Worm (Caenorhabditis elegans) whole organism, L4 larva: ENCODE results near the gene gbh-2.

Source experiments
- F49E8.2 ChIP-seq: sonication (generic microtip); optimal IDR thresholded peaks from 2 replicates; lab custom pipeline; 2016; ENCODE audit warnings: missing compliant biosample characterization, mild to moderate bottlenecking, missing genetic modification characterization, borderline replicate concordance
- R02D3.7 ChIP-seq: fragments of 150-350 bp; sonication (generic microtip); optimal IDR thresholded peaks from 3 replicates; lab custom pipeline; 2014; ENCODE audit warnings: missing biosample characterization, missing genetic modification characterization
- T20F7.1 ChIP-seq: fragments of 200-800 bp; sonication (Bioruptor generic); optimal IDR thresholded peaks from 2 replicates; lab custom pipeline; 2018; ENCODE audit warnings: mild to moderate bottlenecking, missing genetic modification characterization, missing compliant biosample characterization
- aha-1 ChIP-seq: fragments of 150-350 bp; peaks from one replicate; lab custom pipeline; 2014; ENCODE audit warnings: missing biosample characterization, missing genetic modification characterization
- arid-1 ChIP-seq: fragments of 200-800 bp; sonication (Bioruptor generic); conservative IDR thresholded peaks from 2 replicates; pipeline ENCODE4 v1.3.6; 2022; ENCODE audit warnings: missing genetic modification reagents, missing genetic modification characterization, missing compliant biosample characterization
- ceh-28 ChIP-seq: fragments of 150-350 bp; optimal IDR thresholded peaks from 2 replicates; lab custom pipeline; 2014; ENCODE audit warnings: missing biosample characterization, missing genetic modification reagents, missing genetic modification characterization
- ceh-82 ChIP-seq: sonication (generic microtip); optimal IDR thresholded peaks from 2 replicates; lab custom pipeline; 2017; ENCODE audit warnings: missing biosample characterization, missing genetic modification characterization
- ces-1 ChIP-seq: fragments of 150-350 bp; sonication (generic microtip); optimal IDR thresholded peaks from 4 replicates; lab custom pipeline; 2014; ENCODE audit warnings: missing biosample characterization, missing genetic modification reagents, missing genetic modification characterization
- ctbp-1 ChIP-seq: fragments of 200-800 bp; sonication (Bioruptor generic); IDR thresholded peaks from 2 replicates; pipeline ENCODE4 v1.3.6; 2022; ENCODE audit warnings: missing genetic modification reagents, missing genetic modification characterization, missing compliant biosample characterization
- daf-19 ChIP-seq: fragments of 200-800 bp; sonication (Bioruptor generic); conservative IDR thresholded peaks from 2 replicates; pipeline ENCODE4 v1.3.6; 2022; ENCODE audit warnings: missing genetic modification characterization, missing compliant biosample characterization
- dmd-9 ChIP-seq: fragments of 200-800 bp; sonication (Bioruptor generic); IDR thresholded peaks from 2 replicates; pipeline ENCODE4 v1.3.6; 2022; ENCODE audit warnings: missing genetic modification reagents, missing genetic modification characterization, missing compliant biosample characterization
- duxl-1 ChIP-seq: sonication (generic microtip); optimal IDR thresholded peaks from 2 replicates; lab custom pipeline; 2016; ENCODE audit warnings: mild to moderate bottlenecking, missing genetic modification characterization, moderate library complexity, missing compliant biosample characterization; ENCODE audit not compliant: poor library complexity
- egl-43 ChIP-seq: fragments of 200-800 bp; sonication (Bioruptor generic); IDR thresholded peaks from 2 replicates; pipeline ENCODE4 v1.3.6; 2022; ENCODE audit warnings: missing genetic modification reagents, missing genetic modification characterization, missing compliant biosample characterization
- fkh-10 ChIP-seq: fragments of 150-350 bp; optimal IDR thresholded peaks from 2 replicates; lab custom pipeline; 2014; ENCODE audit warnings: missing biosample characterization, missing genetic modification reagents, missing genetic modification characterization
- hif-1 ChIP-seq, 2 experiments: sonication (generic microtip); optimal IDR thresholded peaks; 2 replicates each; lab custom pipeline; 2016 to 2017; ENCODE audit warnings: missing compliant biosample characterization in 2 of 2, missing genetic modification characterization in 2 of 2, missing genetic modification reagents in 2 of 2, missing genotype in 2 of 2, mild to moderate bottlenecking in 1 of 2
- hlh-30 ChIP-seq: sonication (generic microtip); optimal IDR thresholded peaks from 2 replicates; lab custom pipeline; 2017; ENCODE audit warnings: antibody characterized with exemption, mild to moderate bottlenecking, missing genetic modification characterization, missing compliant biosample characterization; ENCODE audit not compliant: insufficient read depth
- jun-1 ChIP-seq: fragments of 150-350 bp; optimal IDR thresholded peaks from 2 replicates; lab custom pipeline; 2014; ENCODE audit warnings: missing biosample characterization, missing genetic modification reagents, missing genetic modification characterization
- lim-7 ChIP-seq: fragments of 200-800 bp; sonication (Bioruptor generic); IDR thresholded peaks from 2 replicates; pipeline ENCODE4 v1.3.6; 2022; ENCODE audit warnings: missing genetic modification characterization, missing compliant biosample characterization
- lin-1 ChIP-seq: fragments of 200-800 bp; sonication (Bioruptor generic); IDR thresholded peaks from 2 replicates; pipeline ENCODE4 v1.3.6; 2022; ENCODE audit warnings: missing genetic modification reagents, missing genetic modification characterization, missing compliant biosample characterization
- lin-13 ChIP-seq: fragments of 150-350 bp; optimal IDR thresholded peaks from 2 replicates; lab custom pipeline; 2014; ENCODE audit warnings: missing biosample characterization, missing genetic modification reagents, missing genetic modification characterization
- lin-15B ChIP-seq: fragments of 150-350 bp; sonication (generic microtip); optimal IDR thresholded peaks from 3 replicates; lab custom pipeline; 2014; ENCODE audit warnings: missing biosample characterization, missing genetic modification characterization
- lin-39 ChIP-seq: fragments of 150-350 bp; optimal IDR thresholded peaks from 2 replicates; lab custom pipeline; 2014; ENCODE audit warnings: missing biosample characterization, missing genetic modification reagents, missing genetic modification characterization
- lir-3 ChIP-seq: sonication (generic microtip); optimal IDR thresholded peaks from 2 replicates; lab custom pipeline; 2016; ENCODE audit warnings: mild to moderate bottlenecking, missing genetic modification characterization, missing compliant biosample characterization
- lsy-2 ChIP-seq, 2 experiments: fragments of 150-350 bp in 1 of 2; sonication (generic microtip) in 1 of 2; optimal IDR thresholded peaks; 2 replicates each; lab custom pipeline; 2014 to 2017; ENCODE audit warnings: missing biosample characterization in 2 of 2, missing genetic modification characterization in 2 of 2
- madf-9 ChIP-seq: fragments of 200-800 bp; sonication (Bioruptor generic); conservative IDR thresholded peaks from 2 replicates; pipeline ENCODE4 v1.3.6; 2022; ENCODE audit warnings: missing genetic modification reagents, missing genetic modification characterization, missing compliant biosample characterization
- mdl-1 ChIP-seq, 2 experiments: fragments of 150-350 bp in 1 of 2; sonication (generic microtip) in 1 of 2; optimal IDR thresholded peaks; 2 replicates each; lab custom pipeline; 2014 to 2017; ENCODE audit warnings: missing biosample characterization in 2 of 2, missing genetic modification characterization in 2 of 2
- mdt-29 ChIP-seq: fragments of 200-800 bp; sonication (Bioruptor generic); IDR thresholded peaks from 2 replicates; pipeline ENCODE4 v1.3.6; 2022; ENCODE audit warnings: missing genetic modification reagents, missing genetic modification characterization, missing compliant biosample characterization
- mep-1 ChIP-seq: fragments of 150-350 bp; sonication (generic microtip); optimal IDR thresholded peaks from 3 replicates; lab custom pipeline; 2014; ENCODE audit warnings: missing biosample characterization, missing genetic modification characterization
- nhr-102 ChIP-seq: sonication (generic microtip); optimal IDR thresholded peaks from 2 replicates; lab custom pipeline; 2016; ENCODE audit warnings: mild to moderate bottlenecking, missing genetic modification characterization, moderate library complexity, missing compliant biosample characterization
- nhr-25 ChIP-seq: sonication (generic microtip); optimal IDR thresholded peaks from 2 replicates; lab custom pipeline; 2017; ENCODE audit warnings: missing genetic modification characterization, mild to moderate bottlenecking, missing compliant biosample characterization, antibody characterized with exemption, moderate library complexity, borderline replicate concordance; ENCODE audit not compliant: insufficient read depth
- nhr-48 ChIP-seq: sonication (generic microtip); optimal IDR thresholded peaks from 2 replicates; lab custom pipeline; 2016; ENCODE audit warnings: mild to moderate bottlenecking, missing genetic modification characterization, missing compliant biosample characterization
- nhr-6 ChIP-seq: fragments of 150-350 bp; optimal IDR thresholded peaks from 2 replicates; lab custom pipeline; 2014; ENCODE audit warnings: missing biosample characterization, missing genetic modification characterization
- php-3 ChIP-seq: fragments of 200-800 bp; sonication (Bioruptor generic); IDR thresholded peaks from 2 replicates; pipeline ENCODE4 v1.3.6; 2022; ENCODE audit warnings: missing genetic modification reagents, missing genetic modification characterization, missing compliant biosample characterization
- pqm-1 ChIP-seq: sonication (generic microtip); optimal IDR thresholded peaks from 2 replicates; lab custom pipeline; 2017; ENCODE audit warnings: missing biosample characterization, missing genetic modification characterization
- rbr-2 ChIP-seq: sonication (generic microtip); optimal IDR thresholded peaks from 2 replicates; lab custom pipeline; 2016; ENCODE audit warnings: missing genotype, missing genetic modification characterization, missing compliant biosample characterization
- saeg-2 ChIP-seq: fragments of 200-800 bp; sonication (Bioruptor generic); IDR thresholded peaks from 2 replicates; pipeline ENCODE4 v1.3.6; 2022; ENCODE audit warnings: missing genetic modification reagents, missing genetic modification characterization, missing compliant biosample characterization
- set-16 ChIP-seq: fragments of 200-800 bp; sonication (Bioruptor generic); IDR thresholded peaks from 2 replicates; pipeline ENCODE4 v1.3.6; 2022; ENCODE audit warnings: missing genetic modification reagents, missing genetic modification characterization, missing compliant biosample characterization
- snpc-1.2 ChIP-seq: fragments of 200-800 bp; sonication (Bioruptor generic); IDR thresholded peaks from 2 replicates; pipeline ENCODE4 v1.3.6; 2022; ENCODE audit warnings: missing genetic modification reagents, missing genetic modification characterization, missing compliant biosample characterization
- spr-1 ChIP-seq: sonication (generic microtip); optimal IDR thresholded peaks from 2 replicates; lab custom pipeline; 2016; ENCODE audit warnings: mild to moderate bottlenecking, missing genetic modification characterization, missing compliant biosample characterization
- spr-3 ChIP-seq: fragments of 200-800 bp; sonication (Bioruptor generic); optimal IDR thresholded peaks from 2 replicates; lab custom pipeline; 2018; ENCODE audit warnings: mild to moderate bottlenecking, missing genetic modification characterization, missing compliant biosample characterization
- tag-97 ChIP-seq: fragments of 200-800 bp; sonication (Bioruptor generic); IDR thresholded peaks from 2 replicates; pipeline ENCODE4 v1.3.6; 2022; ENCODE audit warnings: missing genetic modification characterization, missing compliant biosample characterization
- tra-1 ChIP-seq: fragments of 200-800 bp; sonication (Bioruptor generic); IDR thresholded peaks from 2 replicates; pipeline ENCODE4 v1.3.6; 2022; ENCODE audit warnings: missing genetic modification reagents, missing genetic modification characterization, missing compliant biosample characterization
- unc-130 ChIP-seq: sonication (generic microtip); optimal IDR thresholded peaks from 2 replicates; lab custom pipeline; 2016; ENCODE audit warnings: missing genetic modification reagents, missing genetic modification characterization, missing compliant biosample characterization
- unc-39 ChIP-seq: sonication (generic microtip); optimal IDR thresholded peaks from 2 replicates; lab custom pipeline; 2017; ENCODE audit warnings: missing biosample characterization, missing genetic modification characterization
- unc-62 ChIP-seq, 3 experiments: fragments of 150-350 bp in 1 of 3; sonication (generic microtip); optimal IDR thresholded peaks in 2 of 3; peaks in 1 of 3; 1 replicate in 1 of 3; 2 replicates in 2 of 3; lab custom pipeline; 2014 to 2017; ENCODE audit warnings: missing biosample characterization in 3 of 3, missing genetic modification characterization in 3 of 3, missing genetic modification reagents in 3 of 3, missing genotype in 1 of 3
- vab-7 ChIP-seq: fragments of 200-800 bp; sonication (Bioruptor generic); IDR thresholded peaks from 2 replicates; pipeline ENCODE4 v1.3.6; 2022; ENCODE audit warnings: missing genetic modification reagents, missing genetic modification characterization, missing compliant biosample characterization
- zag-1 ChIP-seq: fragments of 150-350 bp; optimal IDR thresholded peaks from 2 replicates; lab custom pipeline; 2014; ENCODE audit warnings: missing biosample characterization, missing genetic modification characterization
- ztf-11 ChIP-seq: fragments of 150-350 bp; optimal IDR thresholded peaks from 2 replicates; lab custom pipeline; 2014; ENCODE audit warnings: missing biosample characterization, missing genetic modification characterization

gbh-2 gene

DNA sequence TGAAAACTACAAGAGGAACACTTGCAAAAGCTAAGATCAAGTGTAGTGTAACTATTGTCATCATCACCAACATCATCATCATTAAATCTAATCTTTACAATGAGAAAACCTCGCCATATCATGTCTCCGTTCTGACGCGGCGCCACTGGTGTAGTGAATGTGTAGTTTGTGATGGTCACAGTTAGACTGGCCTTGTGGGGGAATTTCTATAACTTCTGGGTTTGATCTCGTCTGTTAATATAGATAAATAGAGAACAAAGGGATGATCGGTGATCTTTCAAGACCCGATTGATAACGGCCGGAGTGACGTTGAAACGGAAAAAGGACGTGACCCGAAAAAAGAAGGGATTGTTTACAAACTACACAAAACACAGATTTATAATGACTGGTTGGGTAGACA, 44.9 kb upstream of the gbh-2 start (continued):
- TF ChIP-seq mdl-1 (tag; optimal IDR thresholded peaks at IDR 0.05; lab: Kevin White, UChicago) (peak in 1 of 2 experiments; percentile 67), php-3 (no peak), snpc-1.2 (no peak)

DNA sequence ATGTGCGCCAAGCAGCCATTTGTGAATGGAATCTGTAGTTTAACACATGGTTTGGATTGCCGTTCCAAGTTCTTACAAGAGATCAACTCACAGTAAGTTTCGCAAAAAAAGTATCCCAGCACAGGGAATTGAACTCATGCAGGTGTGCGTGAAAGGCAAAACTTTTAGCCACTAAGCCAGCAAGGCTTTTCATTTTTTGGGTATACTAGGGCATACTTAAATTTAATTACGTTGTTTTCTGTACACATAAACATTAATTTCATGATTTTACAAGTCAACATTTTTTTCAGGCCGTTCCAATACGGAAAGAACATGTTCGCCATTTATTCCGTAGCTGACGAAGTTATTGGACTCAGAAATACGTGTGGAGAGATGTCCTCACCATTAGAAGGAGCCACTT, 44.2 kb upstream of the gbh-2 start:
- peak; percentile 85 for TF ChIP-seq lir-3 (tag; lab: Kevin White, UChicago)
- TF ChIP-seq ctbp-1 (GFP tag; lab: Robert Waterston, UW) = peak; percentile 80
- peak; percentile 96 for TF ChIP-seq lim-7 (GFP tag; lab: Robert Waterston, UW)
- no peak for TF ChIP-seq lin-13 (GFP tag; lab: Kevin White, UChicago)
- TF ChIP-seq nhr-102 (tag; lab: Kevin White, UChicago) = peak; percentile 55
- TF ChIP-seq nhr-48 (tag; lab: Kevin White, UChicago) = peak; percentile 46
- TF ChIP-seq php-3 = peak; percentile 77
- peak; percentile 31; the same call in 1 of the 2 replicates for TF ChIP-seq saeg-2 (GFP tag; lab: Robert Waterston, UW)
- TF ChIP-seq spr-1 = peak; percentile 84
- TF ChIP-seq T20F7.1 (GFP tag; lab: Kevin White, UChicago) = peak; percentile 29
- TF ChIP-seq ztf-11 (tag; lab: Kevin White, UChicago) = no peak
- peak; percentile 96 for TF ChIP-seq arid-1 (GFP tag; lab: Robert Waterston, UW)
- TF ChIP-seq lsy-2 (tag; optimal IDR thresholded peaks at IDR 0.05; lab: Kevin White, UChicago) = peak in 1 of 2 experiments; percentile 32
- no peak for TF ChIP-seq lin-15B (tag; lab: Kevin White, UChicago)
- no peak for TF ChIP-seq unc-39 (tag; lab: Kevin White, UChicago)
- TF ChIP-seq egl-43 = peak; percentile 93
- no peak for TF ChIP-seq mep-1
- TF ChIP-seq jun-1 = no peak
- TF ChIP-seq mdt-29 = peak; percentile 69; the same call in 1 of the 2 replicates
- TF ChIP-seq set-16 (GFP tag; lab: Robert Waterston, UW) = no peak
- TF ChIP-seq ces-1 (GFP tag; lab: Kevin White, UChicago) = no peak
- TF ChIP-seq dmd-9 (GFP tag; lab: Robert Waterston, UW) = peak; percentile 72
- TF ChIP-seq ceh-28 = no peak
- TF ChIP-seq aha-1 (tag; lab: Kevin White, UChicago) = peak; percentile 87
- no peak for TF ChIP-seq pqm-1 (tag; lab: Kevin White, UChicago)
- TF ChIP-seq hif-1 (tag; optimal IDR thresholded peaks at IDR 0.05; lab: Kevin White, UChicago) = peak in 1 of 2 experiments; percentile 35
- TF ChIP-seq lin-1 = peak; percentile 75
- TF ChIP-seq hlh-30 = no peak
- no peak for TF ChIP-seq lin-39 (tag; lab: Kevin White, UChicago)
- TF ChIP-seq spr-3 (GFP tag; lab: Kevin White, UChicago) = peak; percentile 82
- peak; percentile 86 for TF ChIP-seq daf-19
- no peak for TF ChIP-seq ceh-82
- no peak for TF ChIP-seq zag-1 (tag; lab: Kevin White, UChicago)
- peak; percentile 79 for TF ChIP-seq tra-1
- TF ChIP-seq nhr-6 (tag; lab: Kevin White, UChicago) = no peak
- no peak for TF ChIP-seq fkh-10 (GFP tag; lab: Kevin White, UChicago)
- TF ChIP-seq F49E8.2 = peak; percentile 59
- TF ChIP-seq tag-97 (GFP tag; lab: Robert Waterston, UW) = no peak
- TF ChIP-seq R02D3.7 (tag; lab: Kevin White, UChicago) = peak; percentile 21
- TF ChIP-seq vab-7 (GFP tag; lab: Robert Waterston, UW) = peak; percentile 73; the same call in 1 of the 2 replicates
- TF ChIP-seq unc-130 = peak; percentile 38
- peak; percentile 80 for TF ChIP-seq duxl-1 (tag; lab: Kevin White, UChicago)
- TF ChIP-seq unc-62 (GFP tag; optimal IDR thresholded peaks at IDR 0.05 in 1 of 2; lab: Kevin White, UChicago) = no peak
- no peak for TF ChIP-seq unc-62 (tag; optimal IDR thresholded peaks at IDR 0.05; lab: Kevin White, UChicago)
- no peak for TF ChIP-seq madf-9 (GFP tag; lab: Robert Waterston, UW)
- peak; percentile 9 for TF ChIP-seq nhr-25 (tag; lab: Kevin White, UChicago)
- peak; percentile 28 for TF ChIP-seq rbr-2 (tag; lab: Kevin White, UChicago)
